Worm (Caenorhabditis elegans): ENCODE measurements around the gene alh-8.

- TF ChIP-seq lin-13 (GFP tag; optimal IDR thresholded peaks at IDR 0.05) (no peak), unc-62 (GFP tag; optimal IDR thresholded peaks at IDR 0.05 in 1 of 2) (no peak), unc-62 (tag; optimal IDR thresholded peaks at IDR 0.05) (no peak), snpc-4 (tag; optimal IDR thresholded peaks at IDR 0.05) (no peak), ama-1 (optimal IDR thresholded peaks at IDR 0.05) (no peak), sdz-12 (GFP tag; optimal IDR thresholded peaks at IDR 0.05) (no peak), nhr-11 (tag; optimal IDR thresholded peaks at IDR 0.05) (no peak), ceh-28 (tag; optimal IDR thresholded peaks at IDR 0.05) (no peak)
These were observed 1.4 kb upstream of the alh-8 start for ce11 chrII:11727438-11727837.

Measured in whole organism, L4 larva.